Worm (Caenorhabditis elegans): ENCODE results near the gene F20H11.4.

DNA sequence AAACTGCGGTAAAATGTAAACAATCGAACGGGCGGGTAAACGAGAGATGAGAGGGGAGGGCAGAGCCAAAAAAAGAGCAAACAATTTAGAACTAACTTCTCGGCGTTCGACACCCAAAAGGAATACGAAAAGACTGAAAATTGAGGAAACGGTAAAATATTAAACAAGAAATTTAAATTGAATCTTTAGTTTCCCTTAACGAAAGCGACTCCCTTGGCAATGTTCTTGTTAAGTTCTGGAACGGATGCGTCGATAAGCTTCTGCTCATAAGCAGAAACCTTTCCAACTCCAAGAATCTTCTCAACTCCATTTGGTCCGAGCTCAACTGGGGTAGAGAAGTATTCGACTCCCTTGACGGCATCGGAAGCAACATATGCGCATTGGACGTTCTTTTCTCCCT lies 1.8 kb upstream of the F20H11.4 start:
- TF ChIP-seq madf-3 (GFP tag; IDR thresholded peaks at IDR 0.05) (no peak), F49E8.2 (tag; optimal IDR thresholded peaks at IDR 0.05; ENCODE audit: insufficient read depth) (no peak), hmg-1.2 (GFP tag; IDR thresholded peaks at IDR 0.05) (no peak), F57A8.1 (GFP tag; optimal IDR thresholded peaks at IDR 0.05) (no peak)
